Fruit fly (Drosophila melanogaster): ENCODE data around the gene CG12746.
A peak's percentile ranks its signal among the peaks of the same experiment; 100 is the strongest.

CG12746 gene

dm6 chr3R:5564775-5565190 is at the start of gene CG12746, which contains the start of gene CG14671:
CG12746 (plus strand) TSS chr3R:5564865.
CG14671 (minus strand) TSS chr3R:5564815.
- TF ChIP-seq ci (GFP tag; IDR thresholded peaks at IDR 0.05) (peak; percentile 55; the same call in 1 of the 3 replicates), CG6654 (GFP tag; optimal IDR thresholded peaks at IDR 0.05) (no peak), Sry-β (GFP tag; optimal IDR thresholded peaks at IDR 0.05) (peak; percentile 88), dpn (GFP tag; optimal IDR thresholded peaks at IDR 0.05) (no peak), Dfd (GFP tag; optimal IDR thresholded peaks at IDR 0.05) (no peak), kni (GFP tag; optimal IDR thresholded peaks at IDR 0.05) (peak; percentile 21), CrebB (tag; optimal IDR thresholded peaks at IDR 0.05) (peak; percentile 26), HLH4C (GFP tag; IDR thresholded peaks at IDR 0.05; ENCODE audit: partially characterized antibody) (peak; percentile 44; the same call in 2 of the 3 replicates), CG18011 (GFP tag; optimal IDR thresholded peaks at IDR 0.05) (no peak), CG4617 (GFP tag; optimal IDR thresholded peaks at IDR 0.05; ENCODE audit: borderline replicate concordance) (peak; percentile 52), Doc3 (GFP tag; IDR thresholded peaks at IDR 0.05; ENCODE audit: partially characterized antibody) (no peak), dm (GFP tag; optimal IDR thresholded peaks at IDR 0.05) (peak; percentile 19), Dip3 (GFP tag; optimal IDR thresholded peaks at IDR 0.05) (no peak), otp (GFP tag; IDR thresholded peaks at IDR 0.05) (0 out of 3 replicates have a peak, but pooled peaks have one; percentile 7), CG3281 (GFP tag; optimal IDR thresholded peaks at IDR 0.05) (peak; percentile 99), grau (tag; optimal IDR thresholded peaks at IDR 0.05) (no peak), crol (GFP tag; IDR thresholded peaks at IDR 0.05) (peak; percentile 94), zf30C (GFP tag; optimal IDR thresholded peaks at IDR 0.05) (no peak), exex (tag; optimal IDR thresholded peaks at IDR 0.05) (peak; percentile 23), Deaf1 (tag; optimal IDR thresholded peaks at IDR 0.05) (peak; percentile 58), Mrtf (GFP tag; IDR thresholded peaks at IDR 0.05) (0 out of 3 replicates have a peak, but pooled peaks have one; percentile 26), sug (tag; optimal IDR thresholded peaks at IDR 0.05) (peak; percentile 37), sens-2 (GFP tag; IDR thresholded peaks at IDR 0.05) (no peak), hbn (GFP tag; IDR thresholded peaks at IDR 0.05; ENCODE audit: partially characterized antibody) (0 out of 2 replicates have a peak, but pooled peaks have one; percentile 24), CG4328 (GFP tag; optimal IDR thresholded peaks at IDR 0.05) (no peak), CG1603 (tag; optimal IDR thresholded peaks at IDR 0.05) (peak; percentile 38), pnt (GFP tag; optimal IDR thresholded peaks at IDR 0.05) (no peak), CG17186 (GFP tag; optimal IDR thresholded peaks at IDR 0.05) (peak; percentile 26), tx (GFP tag; optimal IDR thresholded peaks at IDR 0.05) (peak; percentile 14), YL-1 (GFP tag; optimal IDR thresholded peaks at IDR 0.05) (peak; percentile 38), Dp (GFP tag; optimal IDR thresholded peaks at IDR 0.05) (peak; percentile 60), CG14014 (GFP tag; IDR thresholded peaks at IDR 0.05) (no peak), CG10274 (GFP tag; optimal IDR thresholded peaks at IDR 0.05) (no peak), grn (GFP tag; optimal IDR thresholded peaks at IDR 0.05) (peak; percentile 44), ato (GFP tag; IDR thresholded peaks at IDR 0.05; ENCODE audit: partially characterized antibody) (0 out of 2 replicates have a peak, but pooled peaks have one; percentile 19), pzg (GFP tag; optimal IDR thresholded peaks at IDR 0.05) (peak; percentile 63), crp (GFP tag; optimal IDR thresholded peaks at IDR 0.05) (peak; percentile 68 to 96), CG8478 (optimal IDR thresholded peaks at IDR 0.05) (no peak), unc-4 (GFP tag; IDR thresholded peaks at IDR 0.05; ENCODE audit: partially characterized antibody) (0 out of 2 replicates have a peak, but pooled peaks have one; percentile 41), CG13287 (GFP tag; IDR thresholded peaks at IDR 0.05; ENCODE audit: partially characterized antibody) (peak; percentile 53), fd64A (GFP tag; optimal IDR thresholded peaks at IDR 0.05) (peak; percentile 4), kay (GFP tag; optimal IDR thresholded peaks at IDR 0.05) (no peak), CG15479 (GFP tag; optimal IDR thresholded peaks at IDR 0.05) (peak; percentile 57), D (optimal IDR thresholded peaks at IDR 0.05) (no peak), D (GFP tag; optimal IDR thresholded peaks at IDR 0.05) (no peak), CG4360 (GFP tag; IDR thresholded peaks at IDR 0.05) (peak; percentile 48), BEAF-32 (GFP tag; optimal IDR thresholded peaks at IDR 0.05) (peak; percentile 28), E2f2 (GFP tag; IDR thresholded peaks at IDR 0.05) (peak; percentile 71), CG2116 (GFP tag; optimal IDR thresholded peaks at IDR 0.05) (peak; percentile 78)

All from whole organism, embryonic.